Worm (Caenorhabditis elegans) whole organism, mixed stage, embryonic: Measurements from ENCODE around the gene F43C11.16.

Source experiments
- ceh-43 ChIP-seq: fragments of 200-800 bp; sonication (Bioruptor generic); optimal IDR thresholded peaks from 2 replicates; lab custom pipeline; 2018; ENCODE audit warnings: mild to moderate bottlenecking, missing genetic modification characterization, moderate library complexity, missing compliant biosample characterization
- ces-1 ChIP-seq: fragments of 150-350 bp; optimal IDR thresholded peaks from 2 replicates; lab custom pipeline; 2014; ENCODE audit warnings: missing biosample characterization, missing genetic modification reagents, missing genetic modification characterization
- elt-1 ChIP-seq: sonication (generic microtip); optimal IDR thresholded peaks from 2 replicates; lab custom pipeline; 2017; ENCODE audit warnings: missing genetic modification characterization, mild to moderate bottlenecking, missing compliant biosample characterization, antibody characterized with exemption, moderate library complexity, borderline replicate concordance; ENCODE audit not compliant: insufficient read depth
- elt-3 ChIP-seq: fragments of 150-350 bp; optimal IDR thresholded peaks from 2 replicates; lab custom pipeline; 2014; ENCODE audit warnings: missing biosample characterization, missing genetic modification characterization
- lin-32 ChIP-seq: fragments of 200-800 bp; sonication (Bioruptor generic); optimal IDR thresholded peaks from 2 replicates; lab custom pipeline; 2018; ENCODE audit warnings: mild to moderate bottlenecking, missing genetic modification characterization, missing compliant biosample characterization
- lsy-2 ChIP-seq: fragments of 150-350 bp; optimal IDR thresholded peaks from 2 replicates; lab custom pipeline; 2014; ENCODE audit warnings: missing biosample characterization, missing genetic modification characterization
- mep-1 ChIP-seq: fragments of 150-350 bp; optimal IDR thresholded peaks from 2 replicates; lab custom pipeline; 2017; ENCODE audit warnings: missing biosample characterization, missing genetic modification reagents, missing genetic modification characterization, inconsistent platforms
- nhr-237 ChIP-seq: fragments of 150-350 bp; optimal IDR thresholded peaks from 2 replicates; lab custom pipeline; 2014; ENCODE audit warnings: missing biosample characterization, missing genetic modification characterization
- sem-2 ChIP-seq: fragments of 200-800 bp; sonication (Bioruptor generic); optimal IDR thresholded peaks from 2 replicates; lab custom pipeline; 2018; ENCODE audit warnings: mild to moderate bottlenecking, missing genetic modification characterization, missing compliant biosample characterization
- snpc-4 ChIP-seq: fragments of 150-350 bp; optimal IDR thresholded peaks from 2 replicates; lab custom pipeline; 2014; ENCODE audit warnings: missing biosample characterization, missing genetic modification characterization
- unc-39 ChIP-seq: fragments of 150-350 bp; optimal IDR thresholded peaks from 2 replicates; lab custom pipeline; 2014; ENCODE audit warnings: missing biosample characterization, missing genetic modification characterization
- unc-62 ChIP-seq: fragments of 150-350 bp; optimal IDR thresholded peaks from 2 replicates; lab custom pipeline; 2014; ENCODE audit warnings: missing biosample characterization, missing genetic modification reagents, missing genetic modification characterization
- ztf-11 ChIP-seq: fragments of 150-350 bp; optimal IDR thresholded peaks from 2 replicates; lab custom pipeline; 2014; ENCODE audit warnings: missing biosample characterization, missing genetic modification characterization

ce11 chrII:2354476-2354875 is 5.4 kb downstream of the F43C11.16 start, which contains the start of gene F43C11.2:
- TF ChIP-seq unc-39 = no peak
- no peak for TF ChIP-seq ceh-43 (GFP tag; lab: Kevin White, UChicago)
- TF ChIP-seq ztf-11 (tag; lab: Kevin White, UChicago) = no peak
- TF ChIP-seq unc-62 (GFP tag; lab: Kevin White, UChicago) = no peak
- no peak for TF ChIP-seq ces-1 (GFP tag; lab: Kevin White, UChicago)
- no peak for TF ChIP-seq nhr-237
- TF ChIP-seq sem-2 (GFP tag; lab: Kevin White, UChicago) = no peak
- no peak for TF ChIP-seq elt-3 (tag; lab: Kevin White, UChicago)
- TF ChIP-seq mep-1 = no peak
- no peak for TF ChIP-seq lin-32 (GFP tag; lab: Kevin White, UChicago)
- TF ChIP-seq lsy-2 (tag; lab: Kevin White, UChicago) = no peak
- no peak for TF ChIP-seq snpc-4 (tag; lab: Kevin White, UChicago)
- TF ChIP-seq elt-1 (tag; lab: Kevin White, UChicago) = no peak
